Worm (Caenorhabditis elegans) whole organism, late embryonic: ENCODE measurements around the gene vab-1.
A peak's percentile ranks its signal among the peaks of the same experiment; 100 is the strongest.

ENCODE experiments used
- C08G9.2 ChIP-seq: sonication (generic microtip); optimal IDR thresholded peaks from 2 replicates; lab custom pipeline; 2016; ENCODE audit warnings: mild to moderate bottlenecking, missing genetic modification characterization, moderate library complexity, missing compliant biosample characterization
- C38D4.7 ChIP-seq: fragments of 200-800 bp; sonication (Bioruptor generic); optimal IDR thresholded peaks from 2 replicates; lab custom pipeline; 2018; ENCODE audit warnings: mild to moderate bottlenecking, missing genetic modification characterization, moderate library complexity, missing compliant biosample characterization
- Y22D7AL.16 ChIP-seq: sonication (generic microtip); optimal IDR thresholded peaks from 2 replicates; lab custom pipeline; 2016; ENCODE audit warnings: missing genetic modification characterization, missing compliant biosample characterization
- ama-1 ChIP-seq: fragments of 150-350 bp; optimal IDR thresholded peaks from 2 replicates; lab custom pipeline; 2014
- ceh-14 ChIP-seq: sonication (generic microtip); optimal IDR thresholded peaks from 2 replicates; lab custom pipeline; 2016; ENCODE audit warnings: missing genotype, missing genetic modification characterization, missing compliant biosample characterization
- ceh-18 ChIP-seq: sonication (generic microtip); optimal IDR thresholded peaks from 2 replicates; lab custom pipeline; 2016; ENCODE audit warnings: missing genetic modification characterization, missing compliant biosample characterization
- ceh-2 ChIP-seq: sonication (generic microtip); optimal IDR thresholded peaks from 2 replicates; lab custom pipeline; 2016; ENCODE audit warnings: missing genotype, missing genetic modification characterization, missing compliant biosample characterization
- ceh-22 ChIP-seq: sonication (generic microtip); optimal IDR thresholded peaks from 2 replicates; lab custom pipeline; 2017; ENCODE audit warnings: missing biosample characterization, missing genetic modification characterization
- ceh-24 ChIP-seq: sonication (generic microtip); optimal IDR thresholded peaks from 2 replicates; lab custom pipeline; 2016; ENCODE audit warnings: mild to moderate bottlenecking, missing genetic modification characterization, missing compliant biosample characterization
- ceh-31 ChIP-seq: sonication (generic microtip); optimal IDR thresholded peaks from 2 replicates; lab custom pipeline; 2016; ENCODE audit warnings: missing genetic modification characterization, missing compliant biosample characterization
- ceh-34 ChIP-seq: sonication (generic microtip); optimal IDR thresholded peaks from 2 replicates; lab custom pipeline; 2016; ENCODE audit warnings: mild to moderate bottlenecking, missing genetic modification characterization, missing compliant biosample characterization
- ceh-45 ChIP-seq: fragments of 200-800 bp; sonication (Bioruptor generic); IDR thresholded peaks from 2 replicates; pipeline ENCODE4 v1.3.6; 2022; ENCODE audit warnings: missing genetic modification reagents, missing genetic modification characterization, missing compliant biosample characterization
- ceh-48 ChIP-seq: sonication (generic microtip); optimal IDR thresholded peaks from 2 replicates; lab custom pipeline; 2016; ENCODE audit warnings: missing genetic modification characterization, inconsistent platforms, missing compliant biosample characterization
- ceh-6 ChIP-seq: fragments of 200-800 bp; sonication (Bioruptor generic); optimal IDR thresholded peaks from 2 replicates; lab custom pipeline; 2018; ENCODE audit warnings: mild to moderate bottlenecking, missing genetic modification characterization, missing compliant biosample characterization
- ceh-9 ChIP-seq: sonication (generic microtip); optimal IDR thresholded peaks from 2 replicates; lab custom pipeline; 2016; ENCODE audit warnings: mild to moderate bottlenecking, missing genetic modification characterization, inconsistent platforms, missing compliant biosample characterization
- dmd-4 ChIP-seq: sonication (generic microtip); optimal IDR thresholded peaks from 2 replicates; lab custom pipeline; 2016; ENCODE audit warnings: borderline replicate concordance, missing genetic modification characterization, missing compliant biosample characterization
- elt-2 ChIP-seq: sonication (generic microtip); optimal IDR thresholded peaks from 2 replicates; lab custom pipeline; 2016; ENCODE audit warnings: missing genetic modification reagents, missing genetic modification characterization, missing compliant biosample characterization
- elt-4 ChIP-seq: sonication (generic microtip); optimal IDR thresholded peaks from 2 replicates; lab custom pipeline; 2016; ENCODE audit warnings: missing genetic modification characterization, missing compliant biosample characterization
- eyg-1 ChIP-seq: sonication (generic microtip); optimal IDR thresholded peaks from 2 replicates; lab custom pipeline; 2016; ENCODE audit warnings: missing genotype, missing genetic modification characterization, missing compliant biosample characterization
- fax-1 ChIP-seq: sonication (generic microtip); optimal IDR thresholded peaks from 2 replicates; lab custom pipeline; 2016; ENCODE audit warnings: missing genotype, missing genetic modification characterization, missing compliant biosample characterization
- fkh-10 ChIP-seq: fragments of 150-350 bp; optimal IDR thresholded peaks from 2 replicates; lab custom pipeline; 2014; ENCODE audit warnings: missing biosample characterization, missing genetic modification reagents, missing genetic modification characterization
- fkh-6 ChIP-seq: sonication (generic microtip); optimal IDR thresholded peaks from 2 replicates; lab custom pipeline; 2016; ENCODE audit warnings: missing genetic modification characterization, missing compliant biosample characterization
- gmeb-2 ChIP-seq: sonication (generic microtip); optimal IDR thresholded peaks from 2 replicates; lab custom pipeline; 2016; ENCODE audit warnings: missing genetic modification characterization, inconsistent platforms, missing compliant biosample characterization
- hlh-15 ChIP-seq: sonication (generic microtip); optimal IDR thresholded peaks from 2 replicates; lab custom pipeline; 2016; ENCODE audit warnings: missing genetic modification characterization, missing compliant biosample characterization
- hlh-8 ChIP-seq: sonication (generic microtip); optimal IDR thresholded peaks from 2 replicates; lab custom pipeline; 2016; ENCODE audit warnings: missing genotype, missing genetic modification characterization, missing compliant biosample characterization
- lim-6 ChIP-seq: sonication (generic microtip); optimal IDR thresholded peaks from 2 replicates; lab custom pipeline; 2016; ENCODE audit warnings: missing genetic modification characterization, missing compliant biosample characterization
- lin-11 ChIP-seq: fragments of 200-800 bp; sonication (Bioruptor generic); optimal IDR thresholded peaks from 2 replicates; lab custom pipeline; 2018; ENCODE audit warnings: mild to moderate bottlenecking, missing genetic modification characterization, missing compliant biosample characterization
- madf-2 ChIP-seq: sonication (generic microtip); optimal IDR thresholded peaks from 2 replicates; lab custom pipeline; 2017; ENCODE audit warnings: missing genetic modification characterization, missing compliant biosample characterization
- nfya-1 ChIP-seq: sonication (generic microtip); optimal IDR thresholded peaks from 2 replicates; lab custom pipeline; 2017; ENCODE audit warnings: missing genetic modification characterization, mild to moderate bottlenecking, missing compliant biosample characterization, antibody characterized with exemption, moderate library complexity
- nhr-11 ChIP-seq: fragments of 150-350 bp; optimal IDR thresholded peaks from 2 replicates; lab custom pipeline; 2014; ENCODE audit warnings: missing biosample characterization, missing genetic modification characterization
- nhr-232 ChIP-seq: sonication (generic microtip); optimal IDR thresholded peaks from 2 replicates; lab custom pipeline; 2016; ENCODE audit warnings: missing genetic modification characterization, missing compliant biosample characterization
- npax-4 ChIP-seq: sonication (generic microtip); optimal IDR thresholded peaks from 2 replicates; lab custom pipeline; 2016; ENCODE audit warnings: missing genetic modification characterization, missing compliant biosample characterization
- odd-2 ChIP-seq: sonication (generic microtip); optimal IDR thresholded peaks from 2 replicates; lab custom pipeline; 2017; ENCODE audit warnings: antibody characterized with exemption, mild to moderate bottlenecking, missing genetic modification characterization, missing compliant biosample characterization
- pag-3 ChIP-seq: sonication (generic microtip); optimal IDR thresholded peaks from 2 replicates; lab custom pipeline; 2016; ENCODE audit warnings: missing compliant biosample characterization, missing genetic modification characterization, borderline replicate concordance
- pat-9 ChIP-seq: fragments of 200-800 bp; sonication (Bioruptor generic); optimal IDR thresholded peaks from 2 replicates; lab custom pipeline; 2018; ENCODE audit warnings: mild to moderate bottlenecking, missing genetic modification characterization, moderate library complexity, missing compliant biosample characterization
- pax-1 ChIP-seq: fragments of 150-350 bp; optimal IDR thresholded peaks from 2 replicates; lab custom pipeline; 2014; ENCODE audit warnings: missing biosample characterization, missing genetic modification characterization
- pha-2 ChIP-seq: sonication (generic microtip); optimal IDR thresholded peaks from 2 replicates; lab custom pipeline; 2017; ENCODE audit warnings: mild to moderate bottlenecking, missing genetic modification characterization, missing compliant biosample characterization
- pqm-1 ChIP-seq: sonication (generic microtip); optimal IDR thresholded peaks from 2 replicates; lab custom pipeline; 2016; ENCODE audit warnings: missing genetic modification characterization, missing compliant biosample characterization
- ref-2 ChIP-seq: sonication (generic microtip); optimal IDR thresholded peaks from 2 replicates; lab custom pipeline; 2016; ENCODE audit warnings: missing genetic modification characterization, missing compliant biosample characterization
- rnt-1 ChIP-seq: sonication (generic microtip); optimal IDR thresholded peaks from 2 replicates; lab custom pipeline; 2016; ENCODE audit warnings: missing genetic modification characterization, missing compliant biosample characterization
- sdc-2 ChIP-seq: sonication (generic microtip); optimal IDR thresholded peaks from 2 replicates; lab custom pipeline; 2016; ENCODE audit warnings: missing genotype, missing genetic modification characterization, missing compliant biosample characterization
- sox-4 ChIP-seq: sonication (generic microtip); optimal IDR thresholded peaks from 2 replicates; lab custom pipeline; 2017; ENCODE audit warnings: mild to moderate bottlenecking, missing genetic modification characterization, inconsistent platforms, missing compliant biosample characterization
- syd-9 ChIP-seq: sonication (generic microtip); optimal IDR thresholded peaks from 2 replicates; lab custom pipeline; 2016; ENCODE audit warnings: mild to moderate bottlenecking, missing genetic modification characterization, moderate library complexity, missing compliant biosample characterization
- tbx-7 ChIP-seq: sonication (generic microtip); optimal IDR thresholded peaks from 2 replicates; lab custom pipeline; 2016; ENCODE audit warnings: missing genotype, missing genetic modification characterization, missing compliant biosample characterization
- ttx-3 ChIP-seq: sonication (generic microtip); optimal IDR thresholded peaks from 2 replicates; lab custom pipeline; 2016; ENCODE audit warnings: missing genetic modification reagents, missing genetic modification characterization, missing compliant biosample characterization
- zip-5 ChIP-seq: sonication (generic microtip); optimal IDR thresholded peaks from 2 replicates; lab custom pipeline; 2016; ENCODE audit warnings: missing genetic modification characterization, missing compliant biosample characterization

Gene vab-1

DNA sequence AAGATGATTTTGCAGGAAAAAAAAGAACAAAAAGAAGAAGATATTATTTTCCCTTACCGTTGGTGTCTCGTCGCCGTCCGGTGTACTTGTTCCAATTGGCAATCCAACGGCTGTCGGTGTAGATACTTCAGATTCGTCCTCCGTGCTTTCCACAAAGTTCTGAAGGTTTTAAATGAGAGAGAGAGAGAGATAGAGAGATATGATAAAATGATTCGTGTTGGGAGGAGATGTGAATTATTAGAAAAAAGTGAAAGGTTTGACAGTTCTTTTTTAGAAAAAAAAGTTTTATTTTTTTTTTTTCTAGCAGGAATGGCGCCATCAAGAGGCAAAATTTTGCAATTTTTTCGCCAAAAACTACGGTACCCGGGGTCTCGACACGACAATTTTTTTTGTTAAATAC lies 28.5 kb downstream of the vab-1 start:
- TF ChIP-seq ceh-18 (tag; lab: Kevin White, UChicago) (no peak), hlh-15 (no peak), Y22D7AL.16 (tag; lab: Kevin White, UChicago) (no peak), npax-4 (tag; lab: Kevin White, UChicago) (no peak), C38D4.7 (GFP tag; lab: Kevin White, UChicago) (no peak), pqm-1 (tag; lab: Kevin White, UChicago) (no peak), fkh-10 (no peak), lin-11 (tag; lab: Kevin White, UChicago) (no peak), dmd-4 (tag; lab: Kevin White, UChicago) (no peak), pax-1 (tag; lab: Kevin White, UChicago) (no peak), odd-2 (no peak), nhr-232 (tag; lab: Kevin White, UChicago) (no peak), sdc-2 (no peak)

ce11 chrII:4600818-4601217 lies 29.0 kb downstream of the vab-1 start:
- TF ChIP-seq nfya-1: peak; percentile 84
- no peak for TF ChIP-seq npax-4 (tag; lab: Kevin White, UChicago)
- TF ChIP-seq ama-1 (lab: Kevin White, UChicago): no peak
- no peak for TF ChIP-seq fax-1 (tag; lab: Kevin White, UChicago)
- TF ChIP-seq ceh-9 (tag; lab: Kevin White, UChicago): no peak

- TF ChIP-seq ceh-24 (tag; lab: Kevin White, UChicago): no peak
- no peak for TF ChIP-seq ceh-2 (tag; lab: Kevin White, UChicago)
- TF ChIP-seq gmeb-2 (tag; lab: Kevin White, UChicago): no peak
- no peak for TF ChIP-seq zip-5 (tag; lab: Kevin White, UChicago)
- no peak for TF ChIP-seq syd-9
- TF ChIP-seq ref-2 (tag; lab: Kevin White, UChicago): no peak
- TF ChIP-seq ceh-22: no peak
- no peak for TF ChIP-seq dmd-4 (tag; lab: Kevin White, UChicago)
- TF ChIP-seq pag-3 (tag; lab: Kevin White, UChicago): no peak
- TF ChIP-seq tbx-7 (tag; lab: Kevin White, UChicago): no peak
- no peak for TF ChIP-seq pat-9 (tag; lab: Kevin White, UChicago)
- TF ChIP-seq C08G9.2 (tag; lab: Kevin White, UChicago): no peak
- TF ChIP-seq ceh-31: no peak
- TF ChIP-seq odd-2: no peak
- TF ChIP-seq elt-2 (tag; lab: Kevin White, UChicago): no peak
- no peak for TF ChIP-seq elt-4 (tag; lab: Kevin White, UChicago)
- TF ChIP-seq pha-2 (tag; lab: Kevin White, UChicago): no peak
- TF ChIP-seq nhr-11: no peak
Observed at ce11 chrII:4601256-4601655, 29.5 kb downstream of the vab-1 start, which contains the start of gene ipla-1. ipla-1 (minus strand) TSS chrII:4601356.

DNA sequence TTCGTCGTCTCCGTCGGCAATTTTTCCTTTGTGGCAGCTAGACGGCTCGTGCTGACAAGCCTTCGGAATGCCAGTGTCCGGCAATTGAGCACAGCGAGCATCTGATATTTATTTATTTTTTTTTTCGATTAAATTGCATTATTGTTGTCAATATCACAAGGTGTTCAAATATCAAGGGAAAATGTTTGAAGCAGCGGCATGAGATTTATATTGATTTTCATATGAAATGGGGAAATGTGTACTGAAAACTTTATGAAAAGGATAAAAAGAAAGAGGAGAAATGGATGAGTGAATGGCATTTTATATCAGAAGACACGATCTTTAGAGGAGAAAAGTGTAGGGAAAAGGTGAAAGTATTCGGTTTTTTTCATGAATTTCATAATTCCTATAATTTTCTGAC lies 30.7 kb downstream of the vab-1 start, which contains the start of gene coa-3:
Gene coa-3 (minus strand): TSS at position 101 of the 400 bp plus-strand sequence.
- TF ChIP-seq syd-9 (no peak), ceh-45 (GFP tag; lab: Robert Waterston, UW) (no peak), sox-4 (tag; lab: Kevin White, UChicago) (no peak)

DNA sequence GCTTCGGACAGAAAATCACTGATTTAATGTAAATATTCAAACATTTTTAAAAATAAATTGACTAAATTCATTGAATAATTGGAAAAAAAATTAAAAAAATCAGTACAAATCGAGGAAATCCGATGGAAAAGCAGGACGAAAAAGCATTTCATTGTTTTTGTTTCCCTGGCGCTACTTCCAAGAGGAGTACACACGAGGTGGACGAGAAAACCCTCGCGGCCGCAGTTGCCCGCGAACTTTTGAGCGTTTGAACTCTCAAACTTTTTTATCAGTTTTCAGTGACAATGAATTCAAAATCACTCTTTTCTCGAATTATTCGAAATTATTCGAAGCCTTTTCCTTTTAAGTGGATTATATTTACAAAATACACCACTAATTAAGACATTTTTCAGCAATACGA lies 31.2 kb downstream of the vab-1 start, which contains the start of gene F35D11.4:
Gene F35D11.4 (plus strand): TSS at position 393 of the 400 bp plus-strand sequence.
- TF ChIP-seq hlh-8 (tag; lab: Kevin White, UChicago) (peak; percentile 85), ref-2 (tag; lab: Kevin White, UChicago) (peak; percentile 83), C08G9.2 (tag; lab: Kevin White, UChicago) (peak; percentile 92), ceh-6 (no peak), fkh-6 (peak; percentile 22), ttx-3 (tag; lab: Kevin White, UChicago) (peak; percentile 10), madf-2 (tag; lab: Kevin White, UChicago) (no peak), lim-6 (tag; lab: Kevin White, UChicago) (peak; percentile 5), pqm-1 (tag; lab: Kevin White, UChicago) (peak; percentile 37), pat-9 (tag; lab: Kevin White, UChicago) (no peak), ceh-14 (tag; lab: Kevin White, UChicago) (peak; percentile 49), fax-1 (tag; lab: Kevin White, UChicago) (peak; percentile 50), tbx-7 (tag; lab: Kevin White, UChicago) (peak; percentile 87), eyg-1 (tag; lab: Kevin White, UChicago) (no peak), ceh-34 (peak; percentile 16), ceh-18 (tag; lab: Kevin White, UChicago) (no peak), ceh-48 (tag; lab: Kevin White, UChicago) (no peak), rnt-1 (tag; lab: Kevin White, UChicago) (peak; percentile 55), ceh-31 (peak; percentile 94), lin-11 (tag; lab: Kevin White, UChicago) (no peak), nfya-1 (peak; percentile 1)
